Fruit fly (Drosophila melanogaster) whole organism, embryonic: ENCODE data around the gene Wnt6.

ENCODE experiments used
- CG10267 ChIP-seq: fragments of 200-800 bp; sonication (Bioruptor generic); optimal IDR thresholded peaks from 2 replicates; lab custom pipeline; 2018; ENCODE audit warnings: missing biosample characterization, mild to moderate bottlenecking, missing genetic modification characterization, moderate library complexity
- CG12071 ChIP-seq: fragments of 200-800 bp; sonication (Bioruptor generic); optimal IDR thresholded peaks from 3 replicates; lab custom pipeline; 2018; ENCODE audit warnings: missing biosample characterization, mild to moderate bottlenecking, missing genetic modification characterization
- CG12299 ChIP-seq: fragments of 200-800 bp; sonication (Bioruptor generic); optimal IDR thresholded peaks from 2 replicates; lab custom pipeline; 2018; ENCODE audit warnings: missing biosample characterization, mild to moderate bottlenecking, missing genetic modification characterization
- CG13775 ChIP-seq: fragments of 200-800 bp; sonication (Bioruptor generic); optimal IDR thresholded peaks from 3 replicates; lab custom pipeline; 2017; ENCODE audit warnings: missing biosample characterization, mild to moderate bottlenecking, missing genetic modification characterization
- CG15011 ChIP-seq: fragments of 200-800 bp; sonication (Bioruptor generic); optimal IDR thresholded peaks from 3 replicates; lab custom pipeline; 2018; ENCODE audit warnings: missing biosample characterization, mild to moderate bottlenecking, missing genetic modification characterization
- CG15696 ChIP-seq: fragments of 200-800 bp; sonication (Bioruptor generic); optimal IDR thresholded peaks from 2 replicates; lab custom pipeline; 2019; ENCODE audit warnings: missing biosample characterization, mild to moderate bottlenecking, missing genetic modification characterization, moderate library complexity
- CG1647 ChIP-seq: fragments of 200-800 bp; sonication (Bioruptor generic); optimal IDR thresholded peaks from 3 replicates; lab custom pipeline; 2016; ENCODE audit warnings: missing biosample characterization, missing genetic modification characterization
- CG17186 ChIP-seq: fragments of 200-800 bp; sonication (Bioruptor generic); optimal IDR thresholded peaks from 3 replicates; lab custom pipeline; 2017; ENCODE audit warnings: missing biosample characterization, missing genetic modification reagents, missing genetic modification characterization
- CG1832 ChIP-seq: fragments of 200-800 bp; sonication (Bioruptor generic); optimal IDR thresholded peaks from 2 replicates; lab custom pipeline; 2017; ENCODE audit warnings: missing biosample characterization, mild to moderate bottlenecking, missing genetic modification characterization, inconsistent platforms
- CG18599 ChIP-seq: fragments of 200-800 bp; sonication (Bioruptor generic); optimal IDR thresholded peaks from 3 replicates; lab custom pipeline; 2017; ENCODE audit warnings: missing biosample characterization, missing genetic modification characterization, mild to moderate bottlenecking, moderate library complexity, missing genetic modification reagents
- CG30020 ChIP-seq: fragments of 200-800 bp; optimal IDR thresholded peaks from 2 replicates; lab custom pipeline; 2019; ENCODE audit warnings: missing biosample characterization, mild to moderate bottlenecking, missing genetic modification characterization, moderate library complexity
- CG3847 ChIP-seq: fragments of 200-800 bp; sonication (Bioruptor generic); IDR thresholded peaks from 2 replicates; pipeline ENCODE4 v1.3.6; 2022; ENCODE audit warnings: missing biosample characterization, missing genetic modification characterization
- CG3995 ChIP-seq: fragments of 200-800 bp; sonication (Bioruptor generic); optimal IDR thresholded peaks from 3 replicates; lab custom pipeline; 2016; ENCODE audit warnings: missing biosample characterization, missing genetic modification characterization
- CG4707 ChIP-seq: fragments of 200-800 bp; sonication (Bioruptor generic); optimal IDR thresholded peaks from 2 replicates; lab custom pipeline; 2018; ENCODE audit warnings: missing biosample characterization, mild to moderate bottlenecking, missing genetic modification characterization, moderate library complexity
- CG5180 ChIP-seq: fragments of 200-800 bp; sonication (Bioruptor generic); optimal IDR thresholded peaks from 3 replicates; lab custom pipeline; 2017; ENCODE audit warnings: missing biosample characterization, missing genetic modification characterization, mild to moderate bottlenecking, moderate library complexity, missing genetic modification reagents
- CG6175 ChIP-seq: fragments of 200-800 bp; sonication (Bioruptor generic); IDR thresholded peaks from 3 replicates; pipeline ENCODE4 v1.3.6; 2022; ENCODE audit warnings: missing biosample characterization, missing genetic modification characterization
- CG7839 ChIP-seq: fragments of 200-800 bp; sonication (Bioruptor generic); optimal IDR thresholded peaks from 3 replicates; lab custom pipeline; 2018; ENCODE audit warnings: missing biosample characterization, mild to moderate bottlenecking, missing genetic modification characterization, moderate library complexity
- CG8281 ChIP-seq: fragments of 200-800 bp; sonication (Bioruptor generic); optimal IDR thresholded peaks from 2 replicates; lab custom pipeline; 2018; ENCODE audit warnings: missing biosample characterization, mild to moderate bottlenecking, missing genetic modification characterization, moderate library complexity
- ERR ChIP-seq: fragments of 200-800 bp; sonication (Bioruptor generic); optimal IDR thresholded peaks from 2 replicates; lab custom pipeline; 2016; ENCODE audit warnings: missing biosample characterization, missing genetic modification characterization
- Eip74EF ChIP-seq, 2 experiments: fragments of 200-800 bp in 1 of 2; fragments of >200 bp in 1 of 2; sonication (Bioruptor generic) in 1 of 2; optimal IDR thresholded peaks; 2 replicates each; lab custom pipeline; 2017 to 2019; ENCODE audit warnings: missing biosample characterization in 2 of 2, missing genetic modification characterization in 2 of 2, mild to moderate bottlenecking in 1 of 2, moderate library complexity in 1 of 2
- Elba2 ChIP-seq: fragments of 200-800 bp; sonication (Bioruptor generic); optimal IDR thresholded peaks from 3 replicates; lab custom pipeline; 2016; ENCODE audit warnings: missing biosample characterization, missing genetic modification characterization
- Gug ChIP-seq: fragments of 200-800 bp; sonication (Bioruptor generic); IDR thresholded peaks from 4 replicates; pipeline ENCODE4 v1.3.6; 2022; ENCODE audit warnings: missing biosample characterization, missing genetic modification characterization
- Jarid2 ChIP-seq: fragments of 200-800 bp; sonication (Bioruptor generic); optimal IDR thresholded peaks from 3 replicates; lab custom pipeline; 2017; ENCODE audit warnings: mild to moderate bottlenecking, missing biosample characterization, missing genetic modification reagents, missing genetic modification characterization
- Mes4 ChIP-seq: fragments of 200-800 bp; sonication (Bioruptor generic); optimal IDR thresholded peaks from 2 replicates; lab custom pipeline; 2016; ENCODE audit warnings: missing biosample characterization, missing genetic modification characterization
- NK7.1 ChIP-seq: fragments of 200-800 bp; sonication (Bioruptor generic); optimal IDR thresholded peaks from 3 replicates; lab custom pipeline; 2016; ENCODE audit warnings: missing biosample characterization, missing genetic modification characterization
- Neu2 ChIP-seq: fragments of 200-800 bp; sonication (Bioruptor generic); optimal IDR thresholded peaks from 3 replicates; lab custom pipeline; 2016; ENCODE audit warnings: missing biosample characterization, missing genetic modification characterization, borderline replicate concordance
- Pdp1 ChIP-seq, 2 experiments: fragments of 200-800 bp; sonication (Bioruptor generic); optimal IDR thresholded peaks; 3 replicates each; lab custom pipeline; 2016; ENCODE audit warnings: missing biosample characterization in 2 of 2, missing genetic modification characterization in 2 of 2, mild to moderate bottlenecking in 1 of 2, moderate library complexity in 1 of 2
- Side ChIP-seq: fragments of 200-800 bp; sonication (Bioruptor generic); optimal IDR thresholded peaks from 2 replicates; lab custom pipeline; 2016; ENCODE audit warnings: missing biosample characterization, missing genetic modification characterization
- Stat92E ChIP-seq, 3 experiments: fragments of >200 bp in 2 of 3; fragments of 200-800 bp in 1 of 3; sonication (Bioruptor generic) in 1 of 3; optimal IDR thresholded peaks; 2 replicates each; lab custom pipeline; 2017 to 2019; ENCODE audit warnings: missing biosample characterization in 3 of 3, missing genetic modification characterization in 3 of 3, mild to moderate bottlenecking in 1 of 3, moderate library complexity in 1 of 3
- Usf ChIP-seq: fragments of 200-800 bp; sonication (Bioruptor generic); optimal IDR thresholded peaks from 2 replicates; lab custom pipeline; 2017; ENCODE audit warnings: missing genotype, missing biosample characterization, missing genetic modification characterization
- bigmax ChIP-seq: fragments of 200-800 bp; sonication (Bioruptor generic); optimal IDR thresholded peaks from 2 replicates; lab custom pipeline; 2018; ENCODE audit warnings: missing biosample characterization, mild to moderate bottlenecking, missing genetic modification characterization
- bsh ChIP-seq, 2 experiments: fragments of 200-800 bp; sonication (Bioruptor generic); optimal IDR thresholded peaks; 2 replicates each; lab custom pipeline; 2017 to 2018; ENCODE audit warnings: mild to moderate bottlenecking in 2 of 2, missing biosample characterization in 2 of 2, missing genetic modification characterization in 2 of 2, moderate library complexity in 1 of 2
- btn ChIP-seq: fragments of 200-800 bp; sonication (Bioruptor generic); optimal IDR thresholded peaks from 2 replicates; lab custom pipeline; 2016; ENCODE audit warnings: missing biosample characterization, missing genetic modification characterization
- cas ChIP-seq: fragments of 200-800 bp; sonication (Bioruptor generic); IDR thresholded peaks from 2 replicates; pipeline ENCODE4 v1.3.6; 2022; ENCODE audit warnings: missing biosample characterization, missing genetic modification characterization
- chn ChIP-seq: fragments of 200-800 bp; sonication (Bioruptor generic); optimal IDR thresholded peaks from 2 replicates; lab custom pipeline; 2016; ENCODE audit warnings: missing biosample characterization, missing genetic modification characterization
- cwo ChIP-seq: fragments of 200-800 bp; sonication (Bioruptor generic); optimal IDR thresholded peaks from 3 replicates; lab custom pipeline; 2017; ENCODE audit warnings: missing biosample characterization, missing genetic modification characterization, mild to moderate bottlenecking, moderate library complexity, missing genetic modification reagents
- exex ChIP-seq: fragments of 200-800 bp; sonication (Bioruptor generic); optimal IDR thresholded peaks from 4 replicates; lab custom pipeline; 2018; ENCODE audit warnings: missing biosample characterization, mild to moderate bottlenecking, missing genetic modification characterization, moderate library complexity
- fd96Cb ChIP-seq: fragments of 200-800 bp; sonication (Bioruptor generic); optimal IDR thresholded peaks from 2 replicates; lab custom pipeline; 2018; ENCODE audit warnings: missing biosample characterization, mild to moderate bottlenecking, missing genetic modification characterization, moderate library complexity
- fru ChIP-seq: fragments of >200 bp; optimal IDR thresholded peaks from 2 replicates; lab custom pipeline; 2017
- kah ChIP-seq: fragments of 200-800 bp; sonication (Bioruptor generic); optimal IDR thresholded peaks from 2 replicates; lab custom pipeline; 2018; ENCODE audit warnings: missing biosample characterization, mild to moderate bottlenecking, missing genetic modification characterization
- pfk ChIP-seq: fragments of 200-800 bp; sonication (Bioruptor generic); optimal IDR thresholded peaks from 2 replicates; lab custom pipeline; 2018; ENCODE audit warnings: missing biosample characterization, mild to moderate bottlenecking, missing genetic modification characterization, moderate library complexity
- prd ChIP-seq, 3 experiments: fragments of >200 bp in 2 of 3; fragments of 200-800 bp in 1 of 3; sonication (Bioruptor generic) in 1 of 3; optimal IDR thresholded peaks in 2 of 3; IDR thresholded peaks in 1 of 3; 2 replicates in 2 of 3; 3 replicates in 1 of 3; pipeline versions ENCODE4 v1.3.6 to Lab custom; 2017 to 2022; ENCODE audit warnings: missing biosample characterization in 1 of 3, missing genetic modification characterization in 1 of 3
- run ChIP-seq: fragments of 200-800 bp; sonication (Bioruptor generic); optimal IDR thresholded peaks from 3 replicates; lab custom pipeline; 2018; ENCODE audit warnings: missing biosample characterization, mild to moderate bottlenecking, missing genetic modification characterization
- sqz ChIP-seq: fragments of 200-800 bp; sonication (Bioruptor generic); optimal IDR thresholded peaks from 3 replicates; lab custom pipeline; 2018; ENCODE audit warnings: missing biosample characterization, mild to moderate bottlenecking, missing genetic modification characterization
- unpg ChIP-seq: fragments of 200-800 bp; sonication (Bioruptor generic); optimal IDR thresholded peaks from 3 replicates; lab custom pipeline; 2018; ENCODE audit warnings: missing biosample characterization, mild to moderate bottlenecking, missing genetic modification characterization, moderate library complexity
- vnd ChIP-seq: fragments of 200-800 bp; sonication (Bioruptor generic); IDR thresholded peaks from 3 replicates; pipeline ENCODE4 v1.3.6; 2022; ENCODE audit warnings: missing biosample characterization, missing genetic modification characterization; ENCODE audit not compliant: partially characterized antibody

Gene Wnt6

DNA sequence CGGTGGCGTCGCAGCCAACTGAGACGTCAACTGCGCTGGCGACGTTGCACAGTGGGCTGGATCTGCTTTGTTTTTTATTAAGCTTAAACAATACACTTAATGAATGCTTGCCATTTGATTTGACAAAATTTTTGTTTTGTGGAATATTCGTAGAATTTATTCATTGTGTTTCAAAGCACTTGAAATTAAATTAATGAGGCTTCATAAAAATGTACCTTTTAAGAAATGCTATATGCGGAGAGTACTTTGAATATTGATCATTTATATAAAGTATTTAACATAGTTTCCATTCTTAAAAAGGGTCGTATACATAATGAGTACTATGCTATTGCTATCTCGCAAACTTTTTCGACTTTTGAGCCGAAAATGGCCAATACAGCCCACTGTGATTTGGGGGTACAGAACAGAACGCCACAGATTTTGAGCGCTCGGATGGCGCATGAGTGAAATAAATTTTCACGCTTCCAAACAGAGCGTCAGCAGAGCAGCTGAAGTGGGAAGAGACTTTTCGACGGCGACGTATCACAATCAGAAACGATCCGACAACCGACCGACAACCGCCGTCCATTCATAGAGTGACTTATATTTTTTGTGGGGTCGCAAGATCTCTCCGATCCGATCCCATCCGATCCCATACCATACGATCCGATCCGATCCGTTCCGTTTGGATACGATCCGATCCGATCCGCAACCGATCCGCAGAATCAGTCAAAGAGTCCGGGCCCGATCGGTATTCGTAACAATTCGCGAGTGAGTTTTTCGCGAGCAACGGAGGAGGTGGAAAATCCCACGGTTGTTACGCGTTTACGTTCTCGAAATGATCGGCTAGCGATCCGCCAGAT lies at the start of gene Wnt6 (continued):
- TF ChIP-seq pfk (GFP tag; lab: Kevin White, UChicago) (no peak), fru (lab: Kevin White, UChicago) (no peak), CG15011 (GFP tag; lab: Kevin White, UChicago) (peak; percentile 35), CG1647 (GFP tag; lab: Kevin White, UChicago) (no peak), cwo (GFP tag; lab: Kevin White, UChicago) (no peak), chn (GFP tag; lab: Kevin White, UChicago) (peak; percentile 48), CG12299 (tag; lab: Kevin White, UChicago) (peak; percentile 30), Pdp1 (GFP tag; optimal IDR thresholded peaks at IDR 0.05; lab: Kevin White, UChicago) (peak; percentile 34 to 67), CG6175 (GFP tag; lab: Robert Waterston, UW) (no peak; the same call in 2 of the 3 replicates), CG7839 (peak; percentile 72), btn (GFP tag; lab: Kevin White, UChicago) (no peak), cas (peak; percentile 38; the same call in 1 of the 2 replicates), CG3995 (GFP tag; lab: Kevin White, UChicago) (no peak), CG4707 (GFP tag; lab: Kevin White, UChicago) (peak; percentile 83), bsh (GFP tag; optimal IDR thresholded peaks at IDR 0.05; lab: Kevin White, UChicago) (peak in 1 of 2 experiments; percentile 66), run (tag; lab: Kevin White, UChicago) (peak; percentile 35), CG17186 (GFP tag; lab: Kevin White, UChicago) (no peak), ERR (GFP tag; lab: Kevin White, UChicago) (no peak), CG15696 (no peak), CG3847 (GFP tag; lab: Robert Waterston, UW) (peak; percentile 56), exex (tag; lab: Kevin White, UChicago) (no peak), CG10267 (tag; lab: Kevin White, UChicago) (peak; percentile 46), CG1832 (GFP tag; lab: Kevin White, UChicago) (no peak), CG8281 (tag; lab: Kevin White, UChicago) (no peak), prd (optimal IDR thresholded peaks at IDR 0.05; lab: Kevin White, UChicago) (no peak), prd (GFP tag; IDR thresholded peaks at IDR 0.05; lab: Robert Waterston, UW) (peak; percentile 32; the same call in 2 of the 3 replicates), Stat92E (GFP tag; optimal IDR thresholded peaks at IDR 0.05; lab: Kevin White, UChicago) (no peak), CG12071 (GFP tag; lab: Kevin White, UChicago) (no peak), CG30020 (tag; lab: Kevin White, UChicago) (peak; percentile 37), fd96Cb (tag; lab: Kevin White, UChicago) (peak; percentile 41), Mes4 (peak; percentile 43), sqz (GFP tag; lab: Kevin White, UChicago) (no peak), bigmax (GFP tag; lab: Kevin White, UChicago) (no peak), NK7.1 (GFP tag; lab: Kevin White, UChicago) (peak; percentile 28), Elba2 (GFP tag; lab: Kevin White, UChicago) (no peak), Jarid2 (peak; percentile 14), Side (GFP tag; lab: Kevin White, UChicago) (peak; percentile 53), CG18599 (GFP tag; lab: Kevin White, UChicago) (no peak), CG5180 (GFP tag; lab: Kevin White, UChicago) (peak; percentile 29), vnd (GFP tag; lab: Robert Waterston, UW) (no peak), Usf (peak; percentile 54), Neu2 (GFP tag; lab: Kevin White, UChicago) (no peak), CG13775 (GFP tag; lab: Kevin White, UChicago) (peak; percentile 70), Eip74EF (GFP tag; optimal IDR thresholded peaks at IDR 0.05; lab: Kevin White, UChicago) (peak in 1 of 2 experiments; percentile 22), kah (GFP tag; lab: Kevin White, UChicago) (no peak), unpg (GFP tag; lab: Kevin White, UChicago) (peak; percentile 9), Gug (GFP tag; lab: Robert Waterston, UW) (peak; percentile 30; the same call in 1 of the 4 replicates)
